Fruit fly (Drosophila melanogaster) whole organism, embryonic: ENCODE results near the gene Srp14.
A peak's percentile ranks its signal among the peaks of the same experiment; 100 is the strongest.

ENCODE experiments used
- Ada2b ChIP-seq: fragments of 200-800 bp; sonication (Bioruptor generic); IDR thresholded peaks from 2 replicates; pipeline ENCODE4 v1.3.6; 2022; ENCODE audit warnings: missing biosample characterization, missing genetic modification characterization
- Aef1 ChIP-seq: fragments of 200-800 bp; sonication (Bioruptor generic); IDR thresholded peaks from 3 replicates; pipeline ENCODE4 v1.3.6; 2022; ENCODE audit warnings: missing biosample characterization, missing genetic modification characterization
- Atf6 ChIP-seq: fragments of 200-800 bp; sonication (Bioruptor generic); IDR thresholded peaks from 2 replicates; pipeline ENCODE4 v1.3.6; 2022; ENCODE audit warnings: missing biosample characterization, missing genetic modification characterization
- BEAF-32 ChIP-seq: fragments of 200-800 bp; sonication (Bioruptor generic); optimal IDR thresholded peaks from 3 replicates; lab custom pipeline; 2017; ENCODE audit warnings: missing biosample characterization, missing genetic modification characterization, mild to moderate bottlenecking, moderate library complexity, missing genetic modification reagents
- CG10147 ChIP-seq: fragments of 200-800 bp; sonication (Bioruptor generic); optimal IDR thresholded peaks from 2 replicates; lab custom pipeline; 2019; ENCODE audit warnings: missing biosample characterization, mild to moderate bottlenecking, missing genetic modification characterization, moderate library complexity
- CG10209 ChIP-seq: fragments of 200-800 bp; sonication (Bioruptor generic); optimal IDR thresholded peaks from 3 replicates; lab custom pipeline; 2017; ENCODE audit warnings: missing biosample characterization, mild to moderate bottlenecking, missing genetic modification characterization, missing genetic modification reagents
- CG1024 ChIP-seq: fragments of 200-800 bp; sonication (Bioruptor generic); IDR thresholded peaks from 2 replicates; pipeline ENCODE4 v1.3.6; 2022; ENCODE audit warnings: missing biosample characterization, missing genetic modification characterization
- CG10431 ChIP-seq: fragments of 200-800 bp; sonication (Bioruptor generic); optimal IDR thresholded peaks from 3 replicates; lab custom pipeline; 2018; ENCODE audit warnings: missing biosample characterization, mild to moderate bottlenecking, missing genetic modification characterization
- CG10462 ChIP-seq: fragments of 200-800 bp; sonication (Bioruptor generic); optimal IDR thresholded peaks from 2 replicates; lab custom pipeline; 2016; ENCODE audit warnings: missing biosample characterization, missing genetic modification characterization
- CG11560 ChIP-seq: fragments of 200-800 bp; sonication (Bioruptor generic); IDR thresholded peaks from 3 replicates; pipeline ENCODE4 v1.3.6; 2022; ENCODE audit warnings: missing biosample characterization, missing genetic modification characterization
- CG1233 ChIP-seq: fragments of 200-800 bp; sonication (Bioruptor generic); optimal IDR thresholded peaks from 4 replicates; lab custom pipeline; 2018; ENCODE audit warnings: missing biosample characterization, mild to moderate bottlenecking, missing genetic modification characterization
- CG15514 ChIP-seq: fragments of 200-800 bp; sonication (Bioruptor generic); optimal IDR thresholded peaks from 3 replicates; lab custom pipeline; 2017; ENCODE audit warnings: missing biosample characterization, missing genetic modification characterization, mild to moderate bottlenecking, moderate library complexity, missing genetic modification reagents
- CG1603 ChIP-seq: fragments of 200-800 bp; sonication (Bioruptor generic); optimal IDR thresholded peaks from 2 replicates; lab custom pipeline; 2019; ENCODE audit warnings: missing biosample characterization, mild to moderate bottlenecking, missing genetic modification characterization, moderate library complexity
- CG17186 ChIP-seq: fragments of 200-800 bp; sonication (Bioruptor generic); optimal IDR thresholded peaks from 3 replicates; lab custom pipeline; 2017; ENCODE audit warnings: missing biosample characterization, missing genetic modification reagents, missing genetic modification characterization
- CG2678 ChIP-seq: fragments of 200-800 bp; sonication (Bioruptor generic); optimal IDR thresholded peaks from 3 replicates; lab custom pipeline; 2019; ENCODE audit warnings: missing biosample characterization, mild to moderate bottlenecking, missing genetic modification characterization, moderate library complexity
- CG31388 ChIP-seq: fragments of 200-800 bp; sonication (Bioruptor generic); optimal IDR thresholded peaks from 2 replicates; lab custom pipeline; 2016; ENCODE audit warnings: missing biosample characterization, missing genetic modification characterization
- CG32772 ChIP-seq: fragments of 200-800 bp; sonication (Bioruptor generic); IDR thresholded peaks from 2 replicates; pipeline ENCODE4 v1.3.6; 2022; ENCODE audit warnings: missing biosample characterization, missing genetic modification characterization
- CG3847 ChIP-seq: fragments of 200-800 bp; sonication (Bioruptor generic); IDR thresholded peaks from 2 replicates; pipeline ENCODE4 v1.3.6; 2022; ENCODE audit warnings: missing biosample characterization, missing genetic modification characterization
- CG6854 ChIP-seq: fragments of 200-800 bp; sonication (Bioruptor generic); optimal IDR thresholded peaks from 3 replicates; lab custom pipeline; 2017; ENCODE audit warnings: missing biosample characterization, mild to moderate bottlenecking, missing genetic modification characterization
- CG7839 ChIP-seq: fragments of 200-800 bp; sonication (Bioruptor generic); optimal IDR thresholded peaks from 3 replicates; lab custom pipeline; 2018; ENCODE audit warnings: missing biosample characterization, mild to moderate bottlenecking, missing genetic modification characterization, moderate library complexity
- CG7987 ChIP-seq: fragments of 200-800 bp; sonication (Bioruptor generic); optimal IDR thresholded peaks from 2 replicates; lab custom pipeline; 2018; ENCODE audit warnings: missing biosample characterization, mild to moderate bottlenecking, missing genetic modification characterization, moderate library complexity
- CG8388 ChIP-seq: fragments of 200-800 bp; sonication (Bioruptor generic); optimal IDR thresholded peaks from 2 replicates; lab custom pipeline; 2019; ENCODE audit warnings: missing biosample characterization, mild to moderate bottlenecking, missing genetic modification characterization, moderate library complexity
- CG8944 ChIP-seq: fragments of 200-800 bp; sonication (Bioruptor generic); optimal IDR thresholded peaks from 3 replicates; lab custom pipeline; 2016; ENCODE audit warnings: missing biosample characterization, missing genetic modification characterization
- CkIIα-i1 ChIP-seq: fragments of 200-800 bp; sonication (Bioruptor generic); IDR thresholded peaks from 2 replicates; pipeline ENCODE4 v1.3.6; 2022; ENCODE audit warnings: missing biosample characterization, missing genetic modification characterization
- Dip2 ChIP-seq: fragments of 200-800 bp; sonication (Bioruptor generic); IDR thresholded peaks from 2 replicates; pipeline ENCODE4 v1.3.6; 2022; ENCODE audit warnings: missing biosample characterization, missing genetic modification characterization
- E2f1 ChIP-seq: fragments of 200-800 bp; sonication (Bioruptor generic); IDR thresholded peaks from 2 replicates; pipeline ENCODE4 v1.3.6; 2022; ENCODE audit warnings: missing biosample characterization, missing genetic modification characterization
- HHEX ChIP-seq: fragments of 200-800 bp; sonication (Bioruptor generic); optimal IDR thresholded peaks from 3 replicates; lab custom pipeline; 2017; ENCODE audit warnings: missing biosample characterization, mild to moderate bottlenecking, missing genetic modification characterization, missing genetic modification reagents
- Hr39 ChIP-seq: fragments of >200 bp; optimal IDR thresholded peaks from 2 replicates; lab custom pipeline; 2017
- Hr78 ChIP-seq, 2 experiments: fragments of 200-800 bp in 1 of 2; fragments of >200 bp in 1 of 2; sonication (Bioruptor generic) in 1 of 2; optimal IDR thresholded peaks; 2 replicates each; lab custom pipeline; 2017 to 2019; ENCODE audit warnings: missing biosample characterization in 2 of 2, missing genetic modification characterization in 2 of 2, mild to moderate bottlenecking in 1 of 2, moderate library complexity in 1 of 2
- Lpt ChIP-seq: fragments of >200 bp; optimal IDR thresholded peaks from 2 replicates; lab custom pipeline; 2018; ENCODE audit warnings: missing biosample characterization, missing genetic modification characterization
- Myb ChIP-seq: fragments of 200-800 bp; sonication (Bioruptor generic); optimal IDR thresholded peaks from 2 replicates; lab custom pipeline; 2016; ENCODE audit warnings: missing biosample characterization, missing genetic modification characterization
- NK7.1 ChIP-seq: fragments of 200-800 bp; sonication (Bioruptor generic); optimal IDR thresholded peaks from 3 replicates; lab custom pipeline; 2016; ENCODE audit warnings: missing biosample characterization, missing genetic modification characterization
- Oli ChIP-seq: fragments of 200-800 bp; sonication (Bioruptor generic); optimal IDR thresholded peaks from 2 replicates; lab custom pipeline; 2018; ENCODE audit warnings: missing biosample characterization, mild to moderate bottlenecking, missing genetic modification characterization, moderate library complexity
- Opbp ChIP-seq: fragments of 200-800 bp; sonication (Bioruptor generic); IDR thresholded peaks from 3 replicates; pipeline ENCODE4 v1.3.6; 2022; ENCODE audit warnings: missing biosample characterization, missing genetic modification characterization; ENCODE audit not compliant: partially characterized antibody
- Stat92E ChIP-seq, 3 experiments: fragments of >200 bp in 2 of 3; fragments of 200-800 bp in 1 of 3; sonication (Bioruptor generic) in 1 of 3; optimal IDR thresholded peaks; 2 replicates each; lab custom pipeline; 2017 to 2019; ENCODE audit warnings: missing biosample characterization in 3 of 3, missing genetic modification characterization in 3 of 3, mild to moderate bottlenecking in 1 of 3, moderate library complexity in 1 of 3
- Taf1 ChIP-seq: fragments of 200-800 bp; sonication (Bioruptor generic); IDR thresholded peaks from 2 replicates; pipeline ENCODE4 v1.3.6; 2022; ENCODE audit warnings: missing biosample characterization, missing genetic modification characterization
- ara ChIP-seq: fragments of 200-800 bp; sonication (Bioruptor generic); IDR thresholded peaks from 2 replicates; pipeline ENCODE4 v1.3.6; 2022; ENCODE audit warnings: missing biosample characterization, missing genetic modification characterization
- br ChIP-seq: fragments of >200 bp; optimal IDR thresholded peaks from 2 replicates; lab custom pipeline; 2017
- cg ChIP-seq: fragments of 200-800 bp; sonication (Bioruptor generic); optimal IDR thresholded peaks from 3 replicates; lab custom pipeline; 2019; ENCODE audit warnings: missing biosample characterization, mild to moderate bottlenecking, missing genetic modification characterization, moderate library complexity
- ci ChIP-seq: fragments of 200-800 bp; sonication (Bioruptor generic); IDR thresholded peaks from 3 replicates; pipeline ENCODE4 v1.3.6; 2022; ENCODE audit warnings: missing biosample characterization, missing genetic modification characterization
- corto ChIP-seq: fragments of 200-800 bp; sonication (Bioruptor generic); optimal IDR thresholded peaks from 2 replicates; lab custom pipeline; 2016; ENCODE audit warnings: missing biosample characterization, mild to moderate bottlenecking, missing genetic modification characterization, moderate library complexity
- dan ChIP-seq: fragments of 200-800 bp; sonication (Bioruptor generic); IDR thresholded peaks from 2 replicates; pipeline ENCODE4 v1.3.6; 2022; ENCODE audit warnings: missing biosample characterization, missing genetic modification characterization
- fd102C ChIP-seq: fragments of 200-800 bp; sonication (Bioruptor generic); optimal IDR thresholded peaks from 2 replicates; lab custom pipeline; 2018; ENCODE audit warnings: missing biosample characterization, mild to moderate bottlenecking, missing genetic modification characterization, moderate library complexity
- hth ChIP-seq: fragments of >200 bp; optimal IDR thresholded peaks from 2 replicates; lab custom pipeline; 2017; ENCODE audit warnings: inconsistent platforms
- maf-S ChIP-seq: fragments of 200-800 bp; sonication (Bioruptor generic); optimal IDR thresholded peaks from 2 replicates; lab custom pipeline; 2016; ENCODE audit warnings: missing biosample characterization, missing genetic modification characterization
- scrt ChIP-seq: fragments of 200-800 bp; sonication (Bioruptor generic); optimal IDR thresholded peaks from 2 replicates; lab custom pipeline; 2018; ENCODE audit warnings: missing biosample characterization, mild to moderate bottlenecking, missing genetic modification characterization, moderate library complexity
- sim ChIP-seq: fragments of 200-800 bp; sonication (Bioruptor generic); IDR thresholded peaks from 2 replicates; pipeline ENCODE4 v1.3.6; 2022; ENCODE audit warnings: missing biosample characterization, missing genetic modification characterization
- sob ChIP-seq: fragments of 200-800 bp; sonication (Bioruptor generic); IDR thresholded peaks from 2 replicates; pipeline ENCODE4 v1.3.6; 2022; ENCODE audit warnings: missing biosample characterization, missing genetic modification characterization
- ssp ChIP-seq: fragments of 200-800 bp; sonication (Bioruptor generic); IDR thresholded peaks from 2 replicates; pipeline ENCODE4 v1.3.6; 2022; ENCODE audit warnings: missing biosample characterization, missing genetic modification characterization
- ttk ChIP-seq: fragments of 200-800 bp; sonication (Bioruptor generic); IDR thresholded peaks from 2 replicates; pipeline ENCODE4 v2.1.2; 2022; ENCODE audit warnings: missing biosample characterization, missing genetic modification characterization
- tup ChIP-seq: fragments of 200-800 bp; sonication (Bioruptor generic); optimal IDR thresholded peaks from 2 replicates; lab custom pipeline; 2016; ENCODE audit warnings: missing biosample characterization, mild to moderate bottlenecking, missing genetic modification characterization, moderate library complexity

Gene Srp14

DNA sequence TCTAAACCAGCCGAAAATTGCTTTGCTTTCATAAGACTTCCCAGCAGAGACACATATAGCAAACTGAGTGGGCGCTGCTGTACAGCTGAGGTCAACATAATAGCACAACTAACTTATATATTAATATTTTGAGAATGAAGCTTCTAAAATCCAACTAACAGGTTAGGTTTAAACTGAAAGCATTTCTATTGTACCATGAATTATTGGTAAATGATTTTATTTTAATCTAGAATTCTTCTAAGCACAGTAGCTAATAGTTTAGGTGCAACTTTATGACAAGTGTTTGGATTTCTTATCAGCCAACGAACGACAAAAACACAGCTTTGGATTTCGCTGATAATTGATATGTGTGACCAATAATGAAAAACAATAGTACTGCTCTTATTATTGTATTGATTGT, 24.9 kb upstream of the Srp14 start (continued):
- TF ChIP-seq Stat92E (GFP tag; optimal IDR thresholded peaks at IDR 0.05; lab: Kevin White, UChicago), result peak in 1 of 3 experiments; percentile 22
- peak; percentile 70 for TF ChIP-seq scrt
- TF ChIP-seq CkIIα-i1 (GFP tag; lab: Robert Waterston, UW), result no peak
- no peak for TF ChIP-seq CG31388 (GFP tag; lab: Kevin White, UChicago)
- TF ChIP-seq CG1233 (GFP tag; lab: Kevin White, UChicago), result peak; percentile 50
- TF ChIP-seq ssp (GFP tag; lab: Robert Waterston, UW), result peak; percentile 40; the same call in 1 of the 2 replicates
- no peak for TF ChIP-seq CG10462 (GFP tag; lab: Kevin White, UChicago)
- no peak for TF ChIP-seq CG7987 (GFP tag; lab: Kevin White, UChicago)
- TF ChIP-seq CG1024 (GFP tag; lab: Robert Waterston, UW), result 0 out of 2 replicates have a peak, but pooled peaks have one; percentile 12
- no peak for TF ChIP-seq Oli (tag; lab: Kevin White, UChicago)
- peak; percentile 73; the same call in 1 of the 2 replicates for TF ChIP-seq sob (GFP tag; lab: Robert Waterston, UW)
- TF ChIP-seq Opbp, result no peak
- peak; percentile 36 for TF ChIP-seq corto (GFP tag; lab: Kevin White, UChicago)
- TF ChIP-seq Lpt (GFP tag; lab: Kevin White, UChicago), result no peak
- no peak for TF ChIP-seq CG3847
- no peak for TF ChIP-seq CG8944 (GFP tag; lab: Kevin White, UChicago)
- TF ChIP-seq CG11560 (tag; lab: Robert Waterston, UW), result peak; percentile 47; the same call in 1 of the 3 replicates
- TF ChIP-seq CG7839, result peak; percentile 82
- 0 out of 2 replicates have a peak, but pooled peaks have one; percentile 20 for TF ChIP-seq ttk (GFP tag; lab: Robert Waterston, UW)
- no peak for TF ChIP-seq cg (GFP tag; lab: Kevin White, UChicago)
- peak; percentile 38; the same call in 1 of the 2 replicates for TF ChIP-seq CG32772
- TF ChIP-seq CG10209 (GFP tag; lab: Kevin White, UChicago), result no peak
- TF ChIP-seq BEAF-32, result no peak
- no peak for TF ChIP-seq ci (GFP tag; lab: Robert Waterston, UW)
- TF ChIP-seq ara (GFP tag; lab: Robert Waterston, UW), result no peak
- TF ChIP-seq CG17186 (GFP tag; lab: Kevin White, UChicago), result no peak
- no peak for TF ChIP-seq Hr39 (lab: Kevin White, UChicago)
- no peak for TF ChIP-seq NK7.1 (GFP tag; lab: Kevin White, UChicago)
- TF ChIP-seq br (lab: Kevin White, UChicago), result no peak
- peak; percentile 7 for TF ChIP-seq Myb (GFP tag; lab: Kevin White, UChicago)
- TF ChIP-seq Dip2 (GFP tag; lab: Robert Waterston, UW), result no peak
- TF ChIP-seq hth (lab: Kevin White, UChicago), result no peak
- peak; percentile 15 for TF ChIP-seq CG8388 (GFP tag; lab: Kevin White, UChicago)
- peak; percentile 34 for TF ChIP-seq CG6854
- TF ChIP-seq CG1603 (tag; lab: Kevin White, UChicago), result no peak
- TF ChIP-seq tup (GFP tag; lab: Kevin White, UChicago), result peak; percentile 11
- peak; percentile 72 for TF ChIP-seq Ada2b (GFP tag; lab: Robert Waterston, UW)
- no peak for TF ChIP-seq sim
- TF ChIP-seq E2f1 (GFP tag; lab: Robert Waterston, UW), result peak; percentile 71
- TF ChIP-seq Atf6 (GFP tag; lab: Robert Waterston, UW), result peak; percentile 78
- peak in 1 of 2 experiments; percentile 24 for TF ChIP-seq Hr78 (GFP tag; optimal IDR thresholded peaks at IDR 0.05; lab: Kevin White, UChicago)
- TF ChIP-seq Aef1, result peak; percentile 60
- TF ChIP-seq CG10431 (GFP tag; lab: Kevin White, UChicago), result no peak
- TF ChIP-seq fd102C (GFP tag; lab: Kevin White, UChicago), result no peak
- TF ChIP-seq maf-S (GFP tag; lab: Kevin White, UChicago), result no peak
- peak; percentile 87 for TF ChIP-seq CG2678
- peak; percentile 54 for TF ChIP-seq HHEX (GFP tag; lab: Kevin White, UChicago)
- TF ChIP-seq dan (GFP tag; lab: Robert Waterston, UW), result no peak
- no peak for TF ChIP-seq CG10147 (GFP tag; lab: Kevin White, UChicago)
- no peak for TF ChIP-seq Taf1
- peak; percentile 43 for TF ChIP-seq CG15514
